Worm (Caenorhabditis elegans) whole organism, late embryonic: ENCODE measurements around the gene srh-92.

ENCODE experiments used
- C08G9.2 ChIP-seq: sonication (generic microtip); optimal IDR thresholded peaks from 2 replicates; lab custom pipeline; 2016; ENCODE audit warnings: mild to moderate bottlenecking, missing genetic modification characterization, moderate library complexity, missing compliant biosample characterization
- C38D4.7 ChIP-seq: fragments of 200-800 bp; sonication (Bioruptor generic); optimal IDR thresholded peaks from 2 replicates; lab custom pipeline; 2018; ENCODE audit warnings: mild to moderate bottlenecking, missing genetic modification characterization, moderate library complexity, missing compliant biosample characterization
- F13H6.1 ChIP-seq: sonication (generic microtip); optimal IDR thresholded peaks from 2 replicates; lab custom pipeline; 2016; ENCODE audit warnings: missing genetic modification characterization, missing compliant biosample characterization
- K09A11.1 ChIP-seq: sonication (generic microtip); optimal IDR thresholded peaks from 2 replicates; lab custom pipeline; 2017; ENCODE audit warnings: antibody characterized with exemption, mild to moderate bottlenecking, missing genetic modification characterization, missing compliant biosample characterization; ENCODE audit not compliant: insufficient read depth
- Y22D7AL.16 ChIP-seq: sonication (generic microtip); optimal IDR thresholded peaks from 2 replicates; lab custom pipeline; 2016; ENCODE audit warnings: missing genetic modification characterization, missing compliant biosample characterization
- ahr-1 ChIP-seq: sonication (generic microtip); optimal IDR thresholded peaks from 2 replicates; lab custom pipeline; 2016; ENCODE audit warnings: missing genetic modification characterization, missing compliant biosample characterization
- ama-1 ChIP-seq: fragments of 150-350 bp; optimal IDR thresholded peaks from 2 replicates; lab custom pipeline; 2014
- ceh-14 ChIP-seq: sonication (generic microtip); optimal IDR thresholded peaks from 2 replicates; lab custom pipeline; 2016; ENCODE audit warnings: missing genotype, missing genetic modification characterization, missing compliant biosample characterization
- ceh-18 ChIP-seq: sonication (generic microtip); optimal IDR thresholded peaks from 2 replicates; lab custom pipeline; 2016; ENCODE audit warnings: missing genetic modification characterization, missing compliant biosample characterization
- ceh-2 ChIP-seq: sonication (generic microtip); optimal IDR thresholded peaks from 2 replicates; lab custom pipeline; 2016; ENCODE audit warnings: missing genotype, missing genetic modification characterization, missing compliant biosample characterization
- ceh-31 ChIP-seq: sonication (generic microtip); optimal IDR thresholded peaks from 2 replicates; lab custom pipeline; 2016; ENCODE audit warnings: missing genetic modification characterization, missing compliant biosample characterization
- ceh-34 ChIP-seq: sonication (generic microtip); optimal IDR thresholded peaks from 2 replicates; lab custom pipeline; 2016; ENCODE audit warnings: mild to moderate bottlenecking, missing genetic modification characterization, missing compliant biosample characterization
- ceh-45 ChIP-seq: fragments of 200-800 bp; sonication (Bioruptor generic); IDR thresholded peaks from 2 replicates; pipeline ENCODE4 v1.3.6; 2022; ENCODE audit warnings: missing genetic modification reagents, missing genetic modification characterization, missing compliant biosample characterization
- ceh-48 ChIP-seq: sonication (generic microtip); optimal IDR thresholded peaks from 2 replicates; lab custom pipeline; 2016; ENCODE audit warnings: missing genetic modification characterization, inconsistent platforms, missing compliant biosample characterization
- ceh-6 ChIP-seq: fragments of 200-800 bp; sonication (Bioruptor generic); optimal IDR thresholded peaks from 2 replicates; lab custom pipeline; 2018; ENCODE audit warnings: mild to moderate bottlenecking, missing genetic modification characterization, missing compliant biosample characterization
- dmd-4 ChIP-seq: sonication (generic microtip); optimal IDR thresholded peaks from 2 replicates; lab custom pipeline; 2016; ENCODE audit warnings: borderline replicate concordance, missing genetic modification characterization, missing compliant biosample characterization
- elt-2 ChIP-seq: sonication (generic microtip); optimal IDR thresholded peaks from 2 replicates; lab custom pipeline; 2016; ENCODE audit warnings: missing genetic modification reagents, missing genetic modification characterization, missing compliant biosample characterization
- elt-4 ChIP-seq: sonication (generic microtip); optimal IDR thresholded peaks from 2 replicates; lab custom pipeline; 2016; ENCODE audit warnings: missing genetic modification characterization, missing compliant biosample characterization
- fax-1 ChIP-seq: sonication (generic microtip); optimal IDR thresholded peaks from 2 replicates; lab custom pipeline; 2016; ENCODE audit warnings: missing genotype, missing genetic modification characterization, missing compliant biosample characterization
- fkh-10 ChIP-seq: fragments of 150-350 bp; optimal IDR thresholded peaks from 2 replicates; lab custom pipeline; 2014; ENCODE audit warnings: missing biosample characterization, missing genetic modification reagents, missing genetic modification characterization
- fkh-6 ChIP-seq: sonication (generic microtip); optimal IDR thresholded peaks from 2 replicates; lab custom pipeline; 2016; ENCODE audit warnings: missing genetic modification characterization, missing compliant biosample characterization
- hlh-15 ChIP-seq: sonication (generic microtip); optimal IDR thresholded peaks from 2 replicates; lab custom pipeline; 2016; ENCODE audit warnings: missing genetic modification characterization, missing compliant biosample characterization
- hlh-6 ChIP-seq: sonication (generic microtip); optimal IDR thresholded peaks from 2 replicates; lab custom pipeline; 2016; ENCODE audit warnings: missing genotype, missing genetic modification characterization, missing compliant biosample characterization
- hlh-8 ChIP-seq: sonication (generic microtip); optimal IDR thresholded peaks from 2 replicates; lab custom pipeline; 2016; ENCODE audit warnings: missing genotype, missing genetic modification characterization, missing compliant biosample characterization
- lim-6 ChIP-seq: sonication (generic microtip); optimal IDR thresholded peaks from 2 replicates; lab custom pipeline; 2016; ENCODE audit warnings: missing genetic modification characterization, missing compliant biosample characterization
- nfya-1 ChIP-seq: sonication (generic microtip); optimal IDR thresholded peaks from 2 replicates; lab custom pipeline; 2017; ENCODE audit warnings: missing genetic modification characterization, mild to moderate bottlenecking, missing compliant biosample characterization, antibody characterized with exemption, moderate library complexity
- odd-2 ChIP-seq: sonication (generic microtip); optimal IDR thresholded peaks from 2 replicates; lab custom pipeline; 2017; ENCODE audit warnings: antibody characterized with exemption, mild to moderate bottlenecking, missing genetic modification characterization, missing compliant biosample characterization
- pha-2 ChIP-seq: sonication (generic microtip); optimal IDR thresholded peaks from 2 replicates; lab custom pipeline; 2017; ENCODE audit warnings: mild to moderate bottlenecking, missing genetic modification characterization, missing compliant biosample characterization
- pha-4 ChIP-seq: fragments of 150-350 bp; optimal IDR thresholded peaks from 2 replicates; lab custom pipeline; 2018; ENCODE audit warnings: missing biosample characterization, missing genetic modification reagents, missing genetic modification characterization
- pros-1 ChIP-seq: fragments of 150-350 bp; optimal IDR thresholded peaks from 2 replicates; lab custom pipeline; 2014; ENCODE audit warnings: missing biosample characterization, missing genetic modification reagents, missing genetic modification characterization
- rnt-1 ChIP-seq: sonication (generic microtip); optimal IDR thresholded peaks from 2 replicates; lab custom pipeline; 2016; ENCODE audit warnings: missing genetic modification characterization, missing compliant biosample characterization
- sox-4 ChIP-seq: sonication (generic microtip); optimal IDR thresholded peaks from 2 replicates; lab custom pipeline; 2017; ENCODE audit warnings: mild to moderate bottlenecking, missing genetic modification characterization, inconsistent platforms, missing compliant biosample characterization
- tbx-7 ChIP-seq: sonication (generic microtip); optimal IDR thresholded peaks from 2 replicates; lab custom pipeline; 2016; ENCODE audit warnings: missing genotype, missing genetic modification characterization, missing compliant biosample characterization
- unc-3 ChIP-seq, 2 experiments: fragments of 200-800 bp in 1 of 2; sonication (Bioruptor generic) in 1 of 2; sonication (generic microtip) in 1 of 2; conservative IDR thresholded peaks in 1 of 2; optimal IDR thresholded peaks in 1 of 2; 2 replicates each; pipeline versions ENCODE4 v1.3.6 to Lab custom; 2016 to 2022; ENCODE audit warnings: missing compliant biosample characterization in 2 of 2, missing genetic modification characterization in 2 of 2, missing genetic modification reagents in 1 of 2
- unc-55 ChIP-seq: sonication (generic microtip); optimal IDR thresholded peaks from 2 replicates; lab custom pipeline; 2017; ENCODE audit warnings: missing biosample characterization, missing genetic modification reagents, missing genetic modification characterization
- unc-86 ChIP-seq: sonication (generic microtip); optimal IDR thresholded peaks from 2 replicates; lab custom pipeline; 2016; ENCODE audit warnings: missing genetic modification characterization, missing compliant biosample characterization
- zip-5 ChIP-seq: sonication (generic microtip); optimal IDR thresholded peaks from 2 replicates; lab custom pipeline; 2016; ENCODE audit warnings: missing genetic modification characterization, missing compliant biosample characterization
- ztf-16 ChIP-seq: sonication (generic microtip); optimal IDR thresholded peaks from 2 replicates; lab custom pipeline; 2017; ENCODE audit warnings: missing genetic modification characterization, missing compliant biosample characterization

The srh-92 gene

ce11 chrV:7460898-7461297, at the start of gene srh-92:
Gene srh-92, minus strand, starts transcription at chrV:7460998.
- TF ChIP-seq ceh-2 (no peak), ceh-45 (GFP tag; lab: Robert Waterston, UW) (no peak), ceh-31 (tag; lab: Kevin White, UChicago) (no peak), C08G9.2 (tag; lab: Kevin White, UChicago) (no peak), hlh-6 (tag; lab: Kevin White, UChicago) (no peak), fkh-6 (tag; lab: Kevin White, UChicago) (no peak), ahr-1 (no peak), pros-1 (tag; lab: Kevin White, UChicago) (no peak), C38D4.7 (GFP tag; lab: Kevin White, UChicago) (no peak), hlh-8 (no peak), tbx-7 (tag; lab: Kevin White, UChicago) (no peak), unc-86 (tag; lab: Kevin White, UChicago) (no peak), ceh-34 (tag; lab: Kevin White, UChicago) (no peak), ama-1 (no peak), unc-3 (GFP tag; conservative IDR thresholded peaks at IDR 0.05; lab: Robert Waterston, UW) (no peak), unc-3 (tag; optimal IDR thresholded peaks at IDR 0.05; lab: Kevin White, UChicago) (no peak)
- TF ChIP-seq, all 69 proteins: peak for 0

ce11 chrV:7508566-7509044, 47.8 kb upstream of the srh-92 start, which contains the start of the genes str-31 and nhr-172:
Gene str-31, minus strand, starts transcription at chrV:7508666.
Gene nhr-172, plus strand, starts transcription at chrV:7508994.
- TF ChIP-seq unc-55 (GFP tag; lab: Kevin White, UChicago) (no peak), elt-2 (peak; percentile 63)

- no peak for TF ChIP-seq ceh-14
- no peak for TF ChIP-seq lim-6
- no peak for TF ChIP-seq hlh-8
- TF ChIP-seq K09A11.1 (tag; lab: Kevin White, UChicago) = no peak
- no peak for TF ChIP-seq ceh-48
- TF ChIP-seq fkh-10 (GFP tag; lab: Kevin White, UChicago) = no peak
- no peak for TF ChIP-seq rnt-1 (tag; lab: Kevin White, UChicago)
- TF ChIP-seq pha-4 = no peak
- TF ChIP-seq ceh-18 = no peak
- TF ChIP-seq pha-2 (tag; lab: Kevin White, UChicago) = no peak
- no peak for TF ChIP-seq zip-5
- TF ChIP-seq odd-2 (tag; lab: Kevin White, UChicago) = no peak
- no peak for TF ChIP-seq fax-1 (tag; lab: Kevin White, UChicago)
- TF ChIP-seq hlh-15 (tag; lab: Kevin White, UChicago) = no peak
- TF ChIP-seq ceh-34 (tag; lab: Kevin White, UChicago) = no peak
- no peak for TF ChIP-seq elt-4 (tag; lab: Kevin White, UChicago)
- TF ChIP-seq hlh-6 (tag; lab: Kevin White, UChicago) = no peak
- no peak for TF ChIP-seq nfya-1 (tag; lab: Kevin White, UChicago)
- no peak for TF ChIP-seq ceh-6 (GFP tag; lab: Kevin White, UChicago)
- TF ChIP-seq, all 69 proteins: peak for 0
Measured at ce11 chrV:7506207-7506606, 45.4 kb upstream of the srh-92 start.

- TF ChIP-seq zip-5 (no peak), Y22D7AL.16 (tag; lab: Kevin White, UChicago) (no peak), dmd-4 (tag; lab: Kevin White, UChicago) (no peak), K09A11.1 (tag; lab: Kevin White, UChicago) (no peak), ceh-31 (tag; lab: Kevin White, UChicago) (no peak), ztf-16 (tag; lab: Kevin White, UChicago) (no peak), elt-4 (tag; lab: Kevin White, UChicago) (no peak), F13H6.1 (tag; lab: Kevin White, UChicago) (no peak), sox-4 (tag; lab: Kevin White, UChicago) (no peak), pha-4 (no peak), elt-2 (no peak)
Measured at ce11 chrV:7504271-7504670, 43.5 kb upstream of the srh-92 start, which contains the start of gene srh-229. Gene srh-229, minus strand, starts transcription at chrV:7504371.
